Fruit fly (Drosophila melanogaster) S2 (cell line): ENCODE measurements around the gene crq.

ENCODE experiments used
- CG8478 ChIP-seq: fragments of >200 bp; optimal IDR thresholded peaks from 2 replicates; lab custom pipeline; 2018
- CTCF ChIP-seq, 2 experiments: fragments of >200 bp; optimal IDR thresholded peaks; 2 replicates each; lab custom pipeline; 2018

dm6 chr2L:425491-425890 lies 27.3 kb downstream of the crq start:
- TF ChIP-seq CG8478 (lab: Kevin White, UChicago) = no peak
- no peak for TF ChIP-seq CTCF (optimal IDR thresholded peaks at IDR 0.05; lab: Kevin White, UChicago)
